Fruit fly (Drosophila melanogaster) whole organism, adult: ENCODE results near the gene Jhbp1.

Experiments used
- CG11617 ChIP-seq: fragments of 200-800 bp; sonication (Bioruptor generic); optimal IDR thresholded peaks from 2 replicates; lab custom pipeline; 2017; ENCODE audit warnings: mild to moderate bottlenecking, missing biosample characterization, missing genetic modification reagents, missing genetic modification characterization
- CG12768 ChIP-seq: fragments of 200-800 bp; sonication (Bioruptor generic); optimal IDR thresholded peaks from 2 replicates; lab custom pipeline; 2017; ENCODE audit warnings: missing biosample characterization, missing genetic modification characterization, mild to moderate bottlenecking, moderate library complexity, missing genetic modification reagents
- CG14711 ChIP-seq: fragments of 200-800 bp; sonication (Bioruptor generic); optimal IDR thresholded peaks from 2 replicates; lab custom pipeline; 2018; ENCODE audit warnings: missing biosample characterization, mild to moderate bottlenecking, missing genetic modification characterization, moderate library complexity
- CG1620 ChIP-seq: fragments of 200-800 bp; sonication (Bioruptor generic); optimal IDR thresholded peaks from 2 replicates; lab custom pipeline; 2016; ENCODE audit warnings: missing biosample characterization, missing genetic modification characterization
- CG33017 ChIP-seq: fragments of 200-800 bp; sonication (Bioruptor generic); optimal IDR thresholded peaks from 2 replicates; lab custom pipeline; 2018; ENCODE audit warnings: missing biosample characterization, mild to moderate bottlenecking, missing genetic modification characterization, moderate library complexity
- CG5204 ChIP-seq: fragments of 200-800 bp; sonication (Bioruptor generic); optimal IDR thresholded peaks from 2 replicates; lab custom pipeline; 2016; ENCODE audit warnings: missing biosample characterization, missing genetic modification characterization
- CG7045 ChIP-seq: fragments of 200-800 bp; sonication (Bioruptor generic); optimal IDR thresholded peaks from 2 replicates; lab custom pipeline; 2017; ENCODE audit warnings: missing biosample characterization, mild to moderate bottlenecking, missing genetic modification characterization
- CG7101 ChIP-seq: fragments of 200-800 bp; sonication (Bioruptor generic); optimal IDR thresholded peaks from 2 replicates; lab custom pipeline; 2018; ENCODE audit warnings: missing biosample characterization, mild to moderate bottlenecking, missing genetic modification characterization, moderate library complexity
- Clk ChIP-seq: fragments of 200-800 bp; sonication (Bioruptor generic); optimal IDR thresholded peaks from 2 replicates; lab custom pipeline; 2017; ENCODE audit warnings: missing biosample characterization, missing genetic modification characterization
- Crg-1 ChIP-seq: fragments of 200-800 bp; sonication (Bioruptor generic); optimal IDR thresholded peaks from 2 replicates; lab custom pipeline; 2016; ENCODE audit warnings: missing biosample characterization, missing genetic modification characterization
- Hr96 ChIP-seq: fragments of 200-800 bp; sonication (Bioruptor generic); optimal IDR thresholded peaks from 2 replicates; lab custom pipeline; 2016; ENCODE audit warnings: missing biosample characterization, missing genetic modification characterization
- Mnt ChIP-seq: fragments of 200-800 bp; sonication (Bioruptor generic); optimal IDR thresholded peaks from 2 replicates; lab custom pipeline; 2016; ENCODE audit warnings: missing biosample characterization, mild to moderate bottlenecking, missing genetic modification characterization
- bab1 ChIP-seq: fragments of 200-800 bp; sonication (Bioruptor generic); optimal IDR thresholded peaks from 3 replicates; lab custom pipeline; 2019; ENCODE audit warnings: missing biosample characterization, mild to moderate bottlenecking, missing genetic modification characterization, moderate library complexity
- cic ChIP-seq: fragments of 200-800 bp; sonication (Bioruptor generic); optimal IDR thresholded peaks from 2 replicates; lab custom pipeline; 2017; ENCODE audit warnings: missing biosample characterization, mild to moderate bottlenecking, missing genetic modification characterization, moderate library complexity
- cnc ChIP-seq, 2 experiments: fragments of >200 bp; optimal IDR thresholded peaks; 2 replicates each; lab custom pipeline; 2017
- kay ChIP-seq: fragments of 200-800 bp; sonication (Bioruptor generic); peaks from one replicate; lab custom pipeline; 2016; ENCODE audit warnings: missing biosample characterization, missing genetic modification characterization, borderline replicate concordance
- ovo ChIP-seq: fragments of 200-800 bp; sonication (Bioruptor generic); optimal IDR thresholded peaks from 2 replicates; lab custom pipeline; 2016; ENCODE audit warnings: missing biosample characterization, missing genetic modification characterization
- pad ChIP-seq: fragments of 200-800 bp; sonication (Bioruptor generic); optimal IDR thresholded peaks from 3 replicates; lab custom pipeline; 2017; ENCODE audit warnings: missing biosample characterization, missing genetic modification characterization, mild to moderate bottlenecking, moderate library complexity, missing genetic modification reagents
- tj ChIP-seq: fragments of 200-800 bp; sonication (Bioruptor generic); optimal IDR thresholded peaks from 3 replicates; lab custom pipeline; 2017; ENCODE audit warnings: missing biosample characterization, mild to moderate bottlenecking, missing genetic modification characterization, moderate library complexity
- toe ChIP-seq: fragments of 200-800 bp; sonication (Bioruptor generic); optimal IDR thresholded peaks from 2 replicates; lab custom pipeline; 2016; ENCODE audit warnings: missing biosample characterization, missing genetic modification characterization

Gene Jhbp1

DNA sequence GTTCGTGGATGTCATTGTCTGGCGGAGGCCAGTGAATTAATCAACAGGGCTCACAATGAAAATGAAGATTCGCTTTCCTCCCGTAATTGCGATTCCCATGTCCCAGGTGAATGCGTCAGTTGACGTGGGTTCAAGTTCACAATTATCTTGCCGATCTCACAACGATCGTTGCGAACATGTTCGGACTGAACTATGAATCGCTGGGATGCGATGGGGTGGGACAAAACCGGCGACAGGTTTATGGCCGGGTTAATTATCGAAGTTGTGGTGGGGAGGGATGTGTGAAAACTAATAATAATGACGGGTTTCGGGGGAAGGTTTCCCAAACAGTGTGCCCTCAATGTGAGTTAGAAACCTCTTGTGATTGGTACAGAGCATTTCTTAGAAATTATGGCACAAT, 5.1 kb upstream of the Jhbp1 start:
- TF ChIP-seq cic (no peak), kay (GFP tag; lab: Kevin White, UChicago) (peak; percentile 5)

DNA sequence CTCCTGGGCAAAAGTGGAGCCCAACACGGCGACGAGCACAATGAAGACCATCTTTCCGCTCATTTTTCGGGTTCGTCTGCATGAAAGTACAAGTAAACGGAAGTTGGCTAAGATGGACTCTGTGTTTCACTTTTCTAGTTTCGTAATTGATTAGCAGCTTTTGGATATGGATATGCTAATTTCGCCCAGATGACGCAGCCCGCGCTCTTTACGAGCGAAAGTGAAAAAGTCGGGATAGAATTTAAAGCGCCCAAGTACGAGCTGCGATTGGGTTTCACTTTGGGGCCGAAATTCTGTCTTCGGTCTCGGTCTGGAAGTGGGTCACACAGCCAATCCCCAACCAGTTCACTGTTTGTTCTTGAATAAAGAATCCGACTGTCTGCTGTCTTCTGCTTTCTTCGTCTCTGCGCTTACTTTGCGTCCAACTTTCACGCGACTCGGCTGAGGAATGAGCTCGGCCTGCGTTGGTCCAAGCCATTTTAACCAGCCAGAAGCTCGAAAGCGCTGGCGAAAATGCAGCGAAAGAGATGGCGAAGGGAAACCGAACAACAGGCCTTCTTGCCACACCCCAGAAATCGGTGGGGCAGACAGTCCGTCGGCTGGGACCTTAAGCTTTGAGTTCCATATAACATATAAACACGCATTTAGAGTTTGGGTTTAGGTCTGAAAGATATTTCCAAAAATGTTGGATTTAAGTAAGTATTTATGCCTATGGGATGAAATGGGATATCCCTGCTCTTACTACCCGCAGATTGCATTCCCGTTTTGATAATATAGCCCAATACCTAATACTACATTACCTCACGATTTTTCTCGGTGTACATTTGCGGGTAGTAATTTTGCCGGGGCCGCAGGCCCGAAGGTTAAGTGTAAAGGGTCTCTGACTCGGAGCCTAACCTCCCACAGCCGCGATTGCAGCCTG, 4.1 kb upstream of the Jhbp1 start, which contains the start of gene Jhbp2:
Gene Jhbp2 (minus strand): TSS at position 454 of the 922 bp plus-strand sequence.
- TF ChIP-seq CG5204 (GFP tag; lab: Kevin White, UChicago) (no peak), CG14711 (no peak), bab1 (GFP tag; lab: Kevin White, UChicago) (no peak), kay (GFP tag; lab: Kevin White, UChicago) (no peak), Crg-1 (no peak), Clk (GFP tag; lab: Kevin White, UChicago) (no peak), ovo (GFP tag; lab: Kevin White, UChicago) (no peak), CG11617 (GFP tag; lab: Kevin White, UChicago) (no peak), CG7045 (GFP tag; lab: Kevin White, UChicago) (no peak), CG7101 (tag; lab: Kevin White, UChicago) (no peak), cnc (optimal IDR thresholded peaks at IDR 0.05; lab: Kevin White, UChicago) (no peak), toe (no peak), CG33017 (tag; lab: Kevin White, UChicago) (no peak), Hr96 (no peak), tj (GFP tag; lab: Kevin White, UChicago) (no peak), Mnt (GFP tag; lab: Kevin White, UChicago) (no peak), CG1620 (GFP tag; lab: Kevin White, UChicago) (no peak), pad (GFP tag; lab: Kevin White, UChicago) (no peak), cic (no peak), CG12768 (GFP tag; lab: Kevin White, UChicago) (no peak)

DNA sequence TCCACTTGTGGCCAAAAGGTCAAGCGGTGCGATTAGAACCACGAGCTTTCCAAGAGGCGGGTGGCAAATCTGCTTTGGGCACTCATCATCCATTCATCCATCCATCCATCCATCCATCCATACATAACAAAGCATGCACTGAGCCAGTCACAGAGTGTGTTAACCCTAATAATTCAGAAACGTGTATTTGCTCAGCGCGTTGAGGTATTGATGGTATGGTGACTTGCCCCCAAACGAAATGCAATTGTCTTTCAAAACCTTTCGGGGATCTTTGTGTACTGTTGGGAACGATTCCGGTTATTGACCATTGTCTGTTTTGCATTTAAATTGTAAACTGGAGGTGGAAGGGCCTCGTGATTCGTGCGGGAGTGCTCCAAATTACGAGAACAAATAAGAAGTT, 3.3 kb upstream of the Jhbp1 start:
- TF ChIP-seq kay (GFP tag; lab: Kevin White, UChicago) (peak; percentile 2), CG14711 (no peak), CG33017 (tag; lab: Kevin White, UChicago) (no peak), CG7045 (GFP tag; lab: Kevin White, UChicago) (no peak), CG12768 (GFP tag; lab: Kevin White, UChicago) (no peak), CG7101 (tag; lab: Kevin White, UChicago) (no peak), CG1620 (GFP tag; lab: Kevin White, UChicago) (no peak)

DNA sequence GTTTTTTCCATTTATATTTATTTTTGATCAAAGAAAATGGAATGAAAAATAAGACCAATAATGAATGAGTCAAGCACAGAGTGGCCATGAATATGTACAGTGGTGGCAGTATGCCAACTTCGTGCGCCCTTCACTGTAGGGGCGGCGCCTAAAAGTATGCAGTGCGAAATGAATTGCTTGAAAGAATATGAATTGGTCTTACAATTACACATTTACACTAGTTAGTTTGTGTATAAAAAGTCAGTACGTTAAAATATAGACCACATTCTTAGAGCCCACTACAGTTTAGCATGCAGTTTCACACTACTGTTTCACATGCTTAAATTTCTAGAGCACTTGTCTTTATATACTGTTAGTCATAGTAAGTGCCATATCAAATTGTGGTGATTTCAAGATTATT, 2.6 kb upstream of the Jhbp1 start:
- TF ChIP-seq cnc (optimal IDR thresholded peaks at IDR 0.05; lab: Kevin White, UChicago) (no peak), tj (GFP tag; lab: Kevin White, UChicago) (no peak), bab1 (GFP tag; lab: Kevin White, UChicago) (peak; percentile 16), pad (GFP tag; lab: Kevin White, UChicago) (no peak), Mnt (GFP tag; lab: Kevin White, UChicago) (no peak), CG11617 (GFP tag; lab: Kevin White, UChicago) (no peak), Hr96 (no peak), CG33017 (tag; lab: Kevin White, UChicago) (no peak), CG7101 (tag; lab: Kevin White, UChicago) (no peak), CG12768 (GFP tag; lab: Kevin White, UChicago) (no peak), ovo (GFP tag; lab: Kevin White, UChicago) (no peak), cic (no peak), CG14711 (no peak), toe (peak; percentile 26), kay (GFP tag; lab: Kevin White, UChicago) (no peak), CG1620 (GFP tag; lab: Kevin White, UChicago) (peak; percentile 9), CG7045 (GFP tag; lab: Kevin White, UChicago) (no peak), CG5204 (GFP tag; lab: Kevin White, UChicago) (no peak), Crg-1 (no peak), Clk (GFP tag; lab: Kevin White, UChicago) (no peak)

DNA sequence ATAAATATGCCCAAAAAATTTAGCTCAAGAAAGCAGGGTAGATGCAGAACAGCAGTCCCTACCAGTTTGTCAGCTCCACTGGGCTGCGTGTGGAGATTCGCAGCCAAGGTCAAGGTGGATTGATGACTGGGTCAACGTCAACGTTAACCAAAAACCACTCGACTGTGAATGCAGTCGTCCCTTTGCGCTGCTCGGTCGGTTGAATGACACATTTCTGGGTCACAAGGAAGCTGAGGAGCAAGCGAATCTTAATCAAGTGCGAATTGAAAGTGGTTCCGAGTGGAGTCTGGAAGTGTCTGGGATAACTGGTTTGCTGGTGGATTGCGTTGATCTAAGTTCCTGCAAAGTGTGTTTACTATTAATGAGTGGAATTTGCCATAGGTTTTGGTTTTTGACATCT, 1.9 kb upstream of the Jhbp1 start:
- TF ChIP-seq cnc (optimal IDR thresholded peaks at IDR 0.05; lab: Kevin White, UChicago): no peak

DNA sequence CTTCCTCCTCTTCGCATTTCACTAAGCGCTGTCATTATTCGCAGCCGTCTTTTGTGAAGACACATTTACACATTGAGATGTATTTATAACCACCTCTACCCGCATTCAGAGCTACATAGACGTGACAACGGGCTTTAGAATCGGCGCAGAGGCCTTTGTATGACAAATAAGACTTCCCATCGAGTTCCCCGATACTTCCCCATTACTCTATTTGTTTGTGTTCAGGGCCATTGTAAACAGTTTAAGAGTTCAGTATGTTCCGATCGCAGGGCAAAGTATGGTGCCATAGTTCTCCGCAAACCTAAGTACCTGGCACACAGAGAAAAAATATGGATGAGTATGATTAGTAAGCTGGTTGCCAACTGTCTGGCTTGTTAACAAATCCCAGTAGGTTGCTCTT, 1.3 kb upstream of the Jhbp1 start:
- TF ChIP-seq CG11617 (GFP tag; lab: Kevin White, UChicago): no peak
- TF ChIP-seq pad (GFP tag; lab: Kevin White, UChicago): no peak
- TF ChIP-seq Crg-1: no peak
- TF ChIP-seq Mnt (GFP tag; lab: Kevin White, UChicago): no peak
- TF ChIP-seq toe: no peak
- no peak for TF ChIP-seq CG1620 (GFP tag; lab: Kevin White, UChicago)
- no peak for TF ChIP-seq cic
- TF ChIP-seq CG12768 (GFP tag; lab: Kevin White, UChicago): no peak
- no peak for TF ChIP-seq ovo (GFP tag; lab: Kevin White, UChicago)
- no peak for TF ChIP-seq CG33017 (tag; lab: Kevin White, UChicago)
- no peak for TF ChIP-seq CG7045 (GFP tag; lab: Kevin White, UChicago)
- TF ChIP-seq Clk (GFP tag; lab: Kevin White, UChicago): no peak
- no peak for TF ChIP-seq kay (GFP tag; lab: Kevin White, UChicago)
- no peak for TF ChIP-seq bab1 (GFP tag; lab: Kevin White, UChicago)
